Fruit fly (Drosophila melanogaster) whole organism, embryonic: ENCODE data around the gene CG14054.

Experiments used
- Awh ChIP-seq: fragments of 200-800 bp; sonication (Bioruptor generic); IDR thresholded peaks from 2 replicates; pipeline ENCODE4, ENCODE4 v1.3.6; 2022; ENCODE audit warnings: missing biosample characterization, missing genetic modification characterization
- CG10321 ChIP-seq: fragments of 200-800 bp; sonication (Bioruptor generic); IDR thresholded peaks from 2 replicates; pipeline ENCODE4 v1.3.6; 2022; ENCODE audit warnings: missing biosample characterization, missing genetic modification characterization
- CG10959 ChIP-seq: fragments of 200-800 bp; sonication (Bioruptor generic); IDR thresholded peaks from 2 replicates; pipeline ENCODE4 v1.3.6; 2022; ENCODE audit warnings: missing biosample characterization, missing genetic modification characterization
- CG11398 ChIP-seq: fragments of 200-800 bp; sonication (Bioruptor generic); optimal IDR thresholded peaks from 2 replicates; lab custom pipeline; 2016; ENCODE audit warnings: missing biosample characterization, missing genetic modification characterization
- CG14710 ChIP-seq: fragments of 200-800 bp; sonication (Bioruptor generic); optimal IDR thresholded peaks from 3 replicates; lab custom pipeline; 2019; ENCODE audit warnings: missing biosample characterization, mild to moderate bottlenecking, missing genetic modification characterization, moderate library complexity
- CG15011 ChIP-seq: fragments of 200-800 bp; sonication (Bioruptor generic); optimal IDR thresholded peaks from 3 replicates; lab custom pipeline; 2018; ENCODE audit warnings: missing biosample characterization, mild to moderate bottlenecking, missing genetic modification characterization
- CG18764 ChIP-seq: fragments of 200-800 bp; sonication (Bioruptor generic); optimal IDR thresholded peaks from 3 replicates; lab custom pipeline; 2016; ENCODE audit warnings: missing biosample characterization, missing genetic modification characterization
- CG2120 ChIP-seq: fragments of 200-800 bp; sonication (Bioruptor generic); optimal IDR thresholded peaks from 3 replicates; lab custom pipeline; 2016; ENCODE audit warnings: missing biosample characterization, missing genetic modification characterization
- CG2129 ChIP-seq: fragments of 200-800 bp; sonication (Bioruptor generic); IDR thresholded peaks from 2 replicates; pipeline ENCODE4 v1.3.6; 2022; ENCODE audit warnings: missing biosample characterization, missing genetic modification characterization; ENCODE audit not compliant: partially characterized antibody
- CG31365 ChIP-seq: fragments of 200-800 bp; sonication (Bioruptor generic); optimal IDR thresholded peaks from 2 replicates; lab custom pipeline; 2018; ENCODE audit warnings: missing biosample characterization, mild to moderate bottlenecking, missing genetic modification characterization
- CG31441 ChIP-seq: fragments of 200-800 bp; sonication (Bioruptor generic); IDR thresholded peaks from 2 replicates; pipeline ENCODE4 v1.3.6; 2022; ENCODE audit warnings: missing biosample characterization, missing genetic modification characterization
- CG3163 ChIP-seq: fragments of 200-800 bp; sonication (Bioruptor generic); optimal IDR thresholded peaks from 3 replicates; lab custom pipeline; 2016; ENCODE audit warnings: missing biosample characterization, missing genetic modification characterization
- CG3281 ChIP-seq: fragments of 200-800 bp; sonication (Bioruptor generic); optimal IDR thresholded peaks from 3 replicates; lab custom pipeline; 2017; ENCODE audit warnings: missing biosample characterization, mild to moderate bottlenecking, missing genetic modification characterization
- CG4707 ChIP-seq: fragments of 200-800 bp; sonication (Bioruptor generic); optimal IDR thresholded peaks from 2 replicates; lab custom pipeline; 2018; ENCODE audit warnings: missing biosample characterization, mild to moderate bottlenecking, missing genetic modification characterization, moderate library complexity
- CG5245 ChIP-seq: fragments of 200-800 bp; sonication (Bioruptor generic); optimal IDR thresholded peaks from 3 replicates; lab custom pipeline; 2016; ENCODE audit warnings: missing biosample characterization, missing genetic modification characterization
- CG6854 ChIP-seq: fragments of 200-800 bp; sonication (Bioruptor generic); optimal IDR thresholded peaks from 3 replicates; lab custom pipeline; 2017; ENCODE audit warnings: missing biosample characterization, mild to moderate bottlenecking, missing genetic modification characterization
- CG7786 ChIP-seq: fragments of 200-800 bp; sonication (Bioruptor generic); optimal IDR thresholded peaks from 2 replicates; lab custom pipeline; 2016; ENCODE audit warnings: missing biosample characterization, missing genetic modification characterization
- CTCF ChIP-seq: fragments of 200-800 bp; sonication (Bioruptor generic); optimal IDR thresholded peaks from 2 replicates; lab custom pipeline; 2017; ENCODE audit warnings: missing biosample characterization, mild to moderate bottlenecking, missing genetic modification characterization, moderate library complexity
- Camta ChIP-seq: fragments of 200-800 bp; sonication (Bioruptor generic); optimal IDR thresholded peaks from 2 replicates; lab custom pipeline; 2016; ENCODE audit warnings: missing biosample characterization, missing genetic modification characterization
- Dad ChIP-seq: fragments of 200-800 bp; sonication (Bioruptor generic); optimal IDR thresholded peaks from 3 replicates; lab custom pipeline; 2016; ENCODE audit warnings: missing biosample characterization, missing genetic modification characterization
- Dref ChIP-seq: fragments of 200-800 bp; sonication (Bioruptor generic); IDR thresholded peaks from 2 replicates; pipeline ENCODE4 v1.3.6; 2022; ENCODE audit warnings: missing biosample characterization, missing genetic modification characterization
- Eip74EF ChIP-seq, 2 experiments: fragments of 200-800 bp in 1 of 2; fragments of >200 bp in 1 of 2; sonication (Bioruptor generic) in 1 of 2; optimal IDR thresholded peaks; 2 replicates each; lab custom pipeline; 2017 to 2019; ENCODE audit warnings: missing biosample characterization in 2 of 2, missing genetic modification characterization in 2 of 2, mild to moderate bottlenecking in 1 of 2, moderate library complexity in 1 of 2
- H15 ChIP-seq: fragments of 200-800 bp; sonication (Bioruptor generic); IDR thresholded peaks from 3 replicates; pipeline ENCODE4 v1.3.6; 2022; ENCODE audit warnings: missing biosample characterization, missing genetic modification characterization
- H2.0 ChIP-seq: fragments of 200-800 bp; sonication (Bioruptor generic); IDR thresholded peaks from 2 replicates; pipeline ENCODE4 v1.3.6; 2022; ENCODE audit warnings: missing biosample characterization, missing genetic modification characterization
- HLH54F ChIP-seq: fragments of 200-800 bp; sonication (Bioruptor generic); optimal IDR thresholded peaks from 3 replicates; lab custom pipeline; 2016; ENCODE audit warnings: missing biosample characterization, missing genetic modification characterization
- Hsf ChIP-seq: fragments of 200-800 bp; sonication (Bioruptor generic); optimal IDR thresholded peaks from 3 replicates; lab custom pipeline; 2016; ENCODE audit warnings: missing biosample characterization, missing genetic modification characterization
- Jarid2 ChIP-seq: fragments of 200-800 bp; sonication (Bioruptor generic); optimal IDR thresholded peaks from 3 replicates; lab custom pipeline; 2017; ENCODE audit warnings: mild to moderate bottlenecking, missing biosample characterization, missing genetic modification reagents, missing genetic modification characterization
- Sry-β ChIP-seq: fragments of 200-800 bp; sonication (Bioruptor generic); optimal IDR thresholded peaks from 2 replicates; lab custom pipeline; 2018; ENCODE audit warnings: missing biosample characterization, mild to moderate bottlenecking, missing genetic modification characterization, moderate library complexity
- YL-1 ChIP-seq: fragments of 200-800 bp; sonication (Bioruptor generic); optimal IDR thresholded peaks from 3 replicates; lab custom pipeline; 2017; ENCODE audit warnings: missing biosample characterization, mild to moderate bottlenecking, missing genetic modification characterization
- az2 ChIP-seq: fragments of 200-800 bp; sonication (Bioruptor generic); optimal IDR thresholded peaks from 3 replicates; lab custom pipeline; 2016; ENCODE audit warnings: missing biosample characterization, missing genetic modification characterization
- cato ChIP-seq: fragments of 200-800 bp; sonication (Bioruptor generic); optimal IDR thresholded peaks from 2 replicates; lab custom pipeline; 2016; ENCODE audit warnings: missing biosample characterization, missing genetic modification characterization, borderline replicate concordance
- chn ChIP-seq: fragments of 200-800 bp; sonication (Bioruptor generic); optimal IDR thresholded peaks from 2 replicates; lab custom pipeline; 2016; ENCODE audit warnings: missing biosample characterization, missing genetic modification characterization
- cwo ChIP-seq: fragments of 200-800 bp; sonication (Bioruptor generic); optimal IDR thresholded peaks from 3 replicates; lab custom pipeline; 2017; ENCODE audit warnings: missing biosample characterization, missing genetic modification characterization, mild to moderate bottlenecking, moderate library complexity, missing genetic modification reagents
- fu2 ChIP-seq: fragments of 200-800 bp; sonication (Bioruptor generic); optimal IDR thresholded peaks from 2 replicates; lab custom pipeline; 2016; ENCODE audit warnings: missing biosample characterization, missing genetic modification characterization
- gro ChIP-seq: fragments of 200-800 bp; sonication (Bioruptor generic); optimal IDR thresholded peaks from 2 replicates; lab custom pipeline; 2016; ENCODE audit warnings: missing biosample characterization, missing genetic modification characterization
- hb ChIP-seq: fragments of 200-800 bp; sonication (Bioruptor generic); IDR thresholded peaks from 3 replicates; pipeline ENCODE4 v1.3.6; 2022; ENCODE audit warnings: missing biosample characterization, missing genetic modification characterization; ENCODE audit not compliant: partially characterized antibody
- jing ChIP-seq: fragments of 200-800 bp; sonication (Bioruptor generic); optimal IDR thresholded peaks from 2 replicates; lab custom pipeline; 2018; ENCODE audit warnings: missing biosample characterization, mild to moderate bottlenecking, missing genetic modification characterization
- kay ChIP-seq: fragments of 200-800 bp; sonication (Bioruptor generic); optimal IDR thresholded peaks from 2 replicates; lab custom pipeline; 2016; ENCODE audit warnings: missing biosample characterization, missing genetic modification characterization
- ken ChIP-seq: fragments of 200-800 bp; sonication (Bioruptor generic); IDR thresholded peaks from 3 replicates; pipeline ENCODE4 v1.3.6; 2022; ENCODE audit warnings: missing biosample characterization, missing genetic modification characterization
- klu ChIP-seq: fragments of 200-800 bp; sonication (Bioruptor generic); IDR thresholded peaks from 2 replicates; pipeline ENCODE4 v1.3.6; 2022; ENCODE audit warnings: missing biosample characterization, missing genetic modification characterization
- knrl ChIP-seq: fragments of 200-800 bp; sonication (Bioruptor generic); IDR thresholded peaks from 3 replicates; pipeline ENCODE4 v1.3.6; 2022; ENCODE audit warnings: missing biosample characterization, missing genetic modification characterization; ENCODE audit not compliant: partially characterized antibody
- lab ChIP-seq: fragments of 200-800 bp; sonication (Bioruptor generic); optimal IDR thresholded peaks from 3 replicates; lab custom pipeline; 2017; ENCODE audit warnings: missing biosample characterization, missing genetic modification characterization, mild to moderate bottlenecking, moderate library complexity, missing genetic modification reagents
- lilli ChIP-seq: fragments of 200-800 bp; sonication (Bioruptor generic); optimal IDR thresholded peaks from 3 replicates; lab custom pipeline; 2016; ENCODE audit warnings: missing biosample characterization, missing genetic modification characterization
- nmo ChIP-seq: fragments of 200-800 bp; sonication (Bioruptor generic); optimal IDR thresholded peaks from 2 replicates; lab custom pipeline; 2018; ENCODE audit warnings: missing biosample characterization, mild to moderate bottlenecking, missing genetic modification characterization, moderate library complexity
- phol ChIP-seq: fragments of 200-800 bp; sonication (Bioruptor generic); optimal IDR thresholded peaks from 3 replicates; lab custom pipeline; 2018; ENCODE audit warnings: missing biosample characterization, mild to moderate bottlenecking, missing genetic modification characterization, moderate library complexity
- rib ChIP-seq: fragments of 200-800 bp; sonication (Bioruptor generic); IDR thresholded peaks from 2 replicates; pipeline ENCODE4 v1.3.6; 2022; ENCODE audit warnings: missing biosample characterization, missing genetic modification characterization
- run ChIP-seq: fragments of 200-800 bp; sonication (Bioruptor generic); optimal IDR thresholded peaks from 3 replicates; lab custom pipeline; 2018; ENCODE audit warnings: missing biosample characterization, mild to moderate bottlenecking, missing genetic modification characterization
- salm ChIP-seq: fragments of 200-800 bp; sonication (Bioruptor generic); optimal IDR thresholded peaks from 2 replicates; lab custom pipeline; 2018; ENCODE audit warnings: missing biosample characterization, mild to moderate bottlenecking, missing genetic modification characterization
- sens-2 ChIP-seq: fragments of 200-800 bp; sonication (Bioruptor generic); IDR thresholded peaks from 2 replicates; pipeline ENCODE4 v1.3.6; 2022; ENCODE audit warnings: missing biosample characterization, missing genetic modification characterization
- stc ChIP-seq: fragments of 200-800 bp; sonication (Bioruptor generic); IDR thresholded peaks from 2 replicates; pipeline ENCODE4 v1.3.6; 2022; ENCODE audit warnings: missing biosample characterization, missing genetic modification characterization
- tgo ChIP-seq: fragments of 200-800 bp; sonication (Bioruptor generic); IDR thresholded peaks from 3 replicates; pipeline ENCODE4 v1.3.6; 2022; ENCODE audit warnings: missing biosample characterization, missing genetic modification characterization
- usp ChIP-seq: fragments of >200 bp; optimal IDR thresholded peaks from 2 replicates; lab custom pipeline; 2017; ENCODE audit warnings: missing biosample characterization, missing genetic modification characterization

Gene CG14054

DNA sequence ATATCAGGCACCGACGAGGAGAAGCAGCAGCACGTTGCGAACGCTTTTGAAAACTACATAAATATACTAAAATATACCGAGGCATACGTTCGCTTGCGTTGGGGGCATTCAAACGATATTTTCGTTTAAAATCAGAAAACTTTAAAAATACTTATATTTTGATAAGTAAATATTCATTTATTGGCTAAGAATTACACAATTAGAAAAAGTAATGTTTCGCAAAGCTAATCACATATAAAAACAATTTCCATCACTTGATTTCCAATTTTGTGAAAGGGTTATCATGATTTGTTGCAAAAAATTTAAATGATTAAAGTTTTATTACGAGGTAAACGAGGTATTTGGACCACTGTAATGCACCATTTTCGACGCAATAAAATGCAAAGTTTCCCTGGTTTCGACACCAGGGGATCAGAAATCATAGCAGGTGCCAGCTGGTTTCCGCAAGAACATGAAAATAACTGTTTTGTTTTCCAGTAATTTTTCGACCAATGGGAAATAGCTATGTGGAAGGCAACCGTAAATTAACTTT, 9.8 kb upstream of the CG14054 start, which contains the start of gene CG4045 (continued):
- TF ChIP-seq run (tag; lab: Kevin White, UChicago) (no peak), CG10321 (GFP tag; lab: Robert Waterston, UW) (no peak), CG18764 (no peak), sens-2 (no peak), Eip74EF (GFP tag; optimal IDR thresholded peaks at IDR 0.05; lab: Kevin White, UChicago) (no peak), rib (GFP tag; lab: Robert Waterston, UW) (no peak), Awh (GFP tag; lab: Robert Waterston, UW) (no peak), H2.0 (no peak), lilli (GFP tag; lab: Kevin White, UChicago) (no peak), lab (GFP tag; lab: Kevin White, UChicago) (peak; percentile 1), CG10959 (no peak), Jarid2 (no peak), HLH54F (no peak), usp (GFP tag; lab: Kevin White, UChicago) (no peak), jing (no peak), nmo (GFP tag; lab: Kevin White, UChicago) (peak; percentile 16), salm (tag; lab: Kevin White, UChicago) (no peak), hb (no peak), CG11398 (GFP tag; lab: Kevin White, UChicago) (no peak), Dad (GFP tag; lab: Kevin White, UChicago) (no peak), knrl (GFP tag; lab: Robert Waterston, UW) (no peak), az2 (GFP tag; lab: Kevin White, UChicago) (no peak), H15 (GFP tag; lab: Robert Waterston, UW) (no peak), CG2129 (GFP tag; lab: Robert Waterston, UW) (no peak), ken (GFP tag; lab: Robert Waterston, UW) (no peak), CG15011 (GFP tag; lab: Kevin White, UChicago) (no peak), CG6854 (no peak), cwo (GFP tag; lab: Kevin White, UChicago) (no peak), chn (GFP tag; lab: Kevin White, UChicago) (no peak), CG3163 (GFP tag; lab: Kevin White, UChicago) (no peak), cato (GFP tag; lab: Kevin White, UChicago) (no peak), kay (GFP tag; lab: Kevin White, UChicago) (no peak), gro (GFP tag; lab: Kevin White, UChicago) (no peak), CG5245 (no peak), tgo (GFP tag; lab: Robert Waterston, UW) (no peak), phol (tag; lab: Kevin White, UChicago) (peak; percentile 14), CG3281 (GFP tag; lab: Kevin White, UChicago) (no peak), stc (GFP tag; lab: Robert Waterston, UW) (no peak), Hsf (GFP tag; lab: Kevin White, UChicago) (no peak), klu (GFP tag; lab: Robert Waterston, UW) (no peak), YL-1 (GFP tag; lab: Kevin White, UChicago) (peak; percentile 0), CG14710 (tag; lab: Kevin White, UChicago) (peak; percentile 12), fu2 (GFP tag; lab: Kevin White, UChicago) (no peak), Sry-β (peak; percentile 40), CG2120 (GFP tag; lab: Kevin White, UChicago) (no peak), Camta (no peak), CG4707 (GFP tag; lab: Kevin White, UChicago) (no peak), CG7786 (GFP tag; lab: Kevin White, UChicago) (no peak), CTCF (GFP tag; lab: Kevin White, UChicago) (no peak), Dref (no peak), CG31441 (GFP tag; lab: Robert Waterston, UW) (0 out of 2 replicates have a peak, but pooled peaks have one; percentile 18), CG31365 (tag; lab: Kevin White, UChicago) (no peak)
